Fruit fly (Drosophila melanogaster) whole organism, embryonic: ENCODE measurements around the gene CG7611.
A peak's percentile ranks its signal among the peaks of the same experiment; 100 is the strongest.

Source experiments
- ATbp ChIP-seq: fragments of 200-800 bp; sonication (Bioruptor generic); optimal IDR thresholded peaks from 2 replicates; lab custom pipeline; 2017; ENCODE audit warnings: missing biosample characterization, mild to moderate bottlenecking, missing genetic modification characterization, missing genetic modification reagents
- Aef1 ChIP-seq: fragments of 200-800 bp; sonication (Bioruptor generic); IDR thresholded peaks from 3 replicates; pipeline ENCODE4 v1.3.6; 2022; ENCODE audit warnings: missing biosample characterization, missing genetic modification characterization
- CG12155 ChIP-seq: fragments of 200-800 bp; sonication (Bioruptor generic); optimal IDR thresholded peaks from 3 replicates; lab custom pipeline; 2016; ENCODE audit warnings: missing biosample characterization, missing genetic modification characterization
- CG13424 ChIP-seq: fragments of 200-800 bp; sonication (Bioruptor generic); optimal IDR thresholded peaks from 2 replicates; lab custom pipeline; 2019; ENCODE audit warnings: missing biosample characterization, mild to moderate bottlenecking, missing genetic modification characterization, moderate library complexity
- CG14050 ChIP-seq: fragments of 200-800 bp; sonication (Bioruptor generic); IDR thresholded peaks from 3 replicates; pipeline ENCODE4 v1.3.6; 2022; ENCODE audit warnings: missing biosample characterization, missing genetic modification characterization
- CG15514 ChIP-seq: fragments of 200-800 bp; sonication (Bioruptor generic); optimal IDR thresholded peaks from 3 replicates; lab custom pipeline; 2017; ENCODE audit warnings: missing biosample characterization, missing genetic modification characterization, mild to moderate bottlenecking, moderate library complexity, missing genetic modification reagents
- CG15601 ChIP-seq: fragments of 200-800 bp; sonication (Bioruptor generic); optimal IDR thresholded peaks from 3 replicates; lab custom pipeline; 2019; ENCODE audit warnings: missing biosample characterization, mild to moderate bottlenecking, missing genetic modification characterization, moderate library complexity
- CG1603 ChIP-seq: fragments of 200-800 bp; sonication (Bioruptor generic); optimal IDR thresholded peaks from 2 replicates; lab custom pipeline; 2019; ENCODE audit warnings: missing biosample characterization, mild to moderate bottlenecking, missing genetic modification characterization, moderate library complexity
- CG17361 ChIP-seq: fragments of 200-800 bp; sonication (Bioruptor generic); IDR thresholded peaks from 3 replicates; pipeline ENCODE4 v1.3.6; 2022; ENCODE audit warnings: missing biosample characterization, missing genetic modification characterization
- CG18262 ChIP-seq: fragments of 200-800 bp; optimal IDR thresholded peaks from 3 replicates; lab custom pipeline; 2019; ENCODE audit warnings: missing biosample characterization, mild to moderate bottlenecking, missing genetic modification characterization, moderate library complexity
- CG2129 ChIP-seq: fragments of 200-800 bp; sonication (Bioruptor generic); IDR thresholded peaks from 2 replicates; pipeline ENCODE4 v1.3.6; 2022; ENCODE audit warnings: missing biosample characterization, missing genetic modification characterization; ENCODE audit not compliant: partially characterized antibody
- CG2199 ChIP-seq: fragments of 200-800 bp; sonication (Bioruptor generic); IDR thresholded peaks from 3 replicates; pipeline ENCODE4 v1.3.6; 2022; ENCODE audit warnings: missing biosample characterization, missing genetic modification characterization
- CG2875 ChIP-seq: fragments of 200-800 bp; sonication (Bioruptor generic); optimal IDR thresholded peaks from 2 replicates; lab custom pipeline; 2017; ENCODE audit warnings: missing biosample characterization, mild to moderate bottlenecking, missing genetic modification characterization, missing genetic modification reagents
- CG2889 ChIP-seq: fragments of 200-800 bp; sonication (Bioruptor generic); IDR thresholded peaks from 3 replicates; pipeline ENCODE4 v1.3.6; 2022; ENCODE audit warnings: missing biosample characterization, missing genetic modification characterization
- CG33213 ChIP-seq: fragments of 200-800 bp; sonication (Bioruptor generic); optimal IDR thresholded peaks from 3 replicates; lab custom pipeline; 2016; ENCODE audit warnings: missing biosample characterization, missing genetic modification characterization
- CG34224 ChIP-seq: fragments of 200-800 bp; sonication (Bioruptor generic); IDR thresholded peaks from 3 replicates; pipeline ENCODE4 v1.3.6; 2022; ENCODE audit warnings: missing biosample characterization, missing genetic modification characterization; ENCODE audit not compliant: partially characterized antibody
- CG3726 ChIP-seq: fragments of 200-800 bp; sonication (Bioruptor generic); IDR thresholded peaks from 3 replicates; pipeline ENCODE4, ENCODE4 v1.3.6; 2022; ENCODE audit warnings: missing biosample characterization, missing genetic modification characterization
- CG3847 ChIP-seq: fragments of 200-800 bp; sonication (Bioruptor generic); IDR thresholded peaks from 2 replicates; pipeline ENCODE4 v1.3.6; 2022; ENCODE audit warnings: missing biosample characterization, missing genetic modification characterization
- CG4404 ChIP-seq: fragments of 200-800 bp; sonication (Bioruptor generic); IDR thresholded peaks from 2 replicates; pipeline ENCODE4 v1.3.6; 2022; ENCODE audit warnings: missing biosample characterization, missing genetic modification characterization
- CG6854 ChIP-seq: fragments of 200-800 bp; sonication (Bioruptor generic); optimal IDR thresholded peaks from 3 replicates; lab custom pipeline; 2017; ENCODE audit warnings: missing biosample characterization, mild to moderate bottlenecking, missing genetic modification characterization
- CG7928 ChIP-seq: fragments of 200-800 bp; sonication (Bioruptor generic); optimal IDR thresholded peaks from 2 replicates; lab custom pipeline; 2017; ENCODE audit warnings: missing biosample characterization, mild to moderate bottlenecking, missing genetic modification characterization
- CG8359 ChIP-seq: fragments of 200-800 bp; sonication (Bioruptor generic); optimal IDR thresholded peaks from 2 replicates; lab custom pipeline; 2017; ENCODE audit warnings: missing biosample characterization, mild to moderate bottlenecking, missing genetic modification characterization, borderline replicate concordance
- CG9215 ChIP-seq: fragments of 200-800 bp; sonication (Bioruptor generic); IDR thresholded peaks from 2 replicates; pipeline ENCODE4 v1.3.6; 2022; ENCODE audit warnings: missing biosample characterization, missing genetic modification characterization
- D ChIP-seq, 2 experiments: fragments of 200-800 bp in 1 of 2; fragments of >200 bp in 1 of 2; sonication (Bioruptor generic) in 1 of 2; optimal IDR thresholded peaks; 2 replicates in 1 of 2; 3 replicates in 1 of 2; lab custom pipeline; 2017; ENCODE audit warnings: mild to moderate bottlenecking in 1 of 2, missing biosample characterization in 1 of 2, missing genetic modification characterization in 1 of 2, missing genetic modification reagents in 1 of 2
- Nf-YA ChIP-seq: fragments of 200-800 bp; sonication (Bioruptor generic); IDR thresholded peaks from 2 replicates; pipeline ENCODE4 v1.3.6; 2022; ENCODE audit warnings: missing biosample characterization, missing genetic modification characterization
- Optix ChIP-seq: fragments of 200-800 bp; sonication (Bioruptor generic); IDR thresholded peaks from 3 replicates; pipeline ENCODE4 v1.3.6; 2022; ENCODE audit warnings: missing biosample characterization, missing genetic modification characterization
- amos ChIP-seq: fragments of 200-800 bp; sonication (Bioruptor generic); IDR thresholded peaks from 2 replicates; pipeline ENCODE4 v1.3.6; 2022; ENCODE audit warnings: missing biosample characterization, missing genetic modification characterization; ENCODE audit not compliant: partially characterized antibody
- ara ChIP-seq: fragments of 200-800 bp; sonication (Bioruptor generic); IDR thresholded peaks from 2 replicates; pipeline ENCODE4 v1.3.6; 2022; ENCODE audit warnings: missing biosample characterization, missing genetic modification characterization
- chif ChIP-seq, 2 experiments: fragments of 200-800 bp; sonication (Bioruptor generic); optimal IDR thresholded peaks; 3 replicates each; lab custom pipeline; 2016; ENCODE audit warnings: missing biosample characterization in 2 of 2, missing genetic modification characterization in 2 of 2
- chm ChIP-seq: fragments of 200-800 bp; sonication (Bioruptor generic); IDR thresholded peaks from 2 replicates; pipeline ENCODE4 v1.3.6; 2022; ENCODE audit warnings: missing biosample characterization, missing genetic modification characterization
- da ChIP-seq: fragments of 200-800 bp; sonication (Bioruptor generic); optimal IDR thresholded peaks from 2 replicates; lab custom pipeline; 2016; ENCODE audit warnings: missing biosample characterization, missing genetic modification characterization
- dati ChIP-seq: fragments of 200-800 bp; sonication (Bioruptor generic); IDR thresholded peaks from 2 replicates; pipeline ENCODE4 v1.3.6; 2022; ENCODE audit warnings: missing biosample characterization, missing genetic modification characterization
- eyg ChIP-seq: fragments of 200-800 bp; sonication (Bioruptor generic); optimal IDR thresholded peaks from 3 replicates; lab custom pipeline; 2016; ENCODE audit warnings: missing biosample characterization, missing genetic modification characterization
- her ChIP-seq: fragments of 200-800 bp; sonication (Bioruptor generic); optimal IDR thresholded peaks from 2 replicates; lab custom pipeline; 2016; ENCODE audit warnings: missing biosample characterization, missing genetic modification characterization
- lola ChIP-seq, 3 experiments: fragments of >200 bp in 2 of 3; fragments of 200-800 bp in 1 of 3; sonication (Bioruptor generic) in 1 of 3; optimal IDR thresholded peaks; 2 replicates each; lab custom pipeline; 2017 to 2019; ENCODE audit warnings: missing biosample characterization in 3 of 3, missing genetic modification characterization in 3 of 3, mild to moderate bottlenecking in 1 of 3, moderate library complexity in 1 of 3
- lov ChIP-seq, 2 experiments: fragments of 200-800 bp in 1 of 2; fragments of >200 bp in 1 of 2; sonication (Bioruptor generic) in 1 of 2; IDR thresholded peaks in 1 of 2; optimal IDR thresholded peaks in 1 of 2; 2 replicates in 1 of 2; 3 replicates in 1 of 2; pipeline versions ENCODE4 v1.3.6 to Lab custom; 2017 to 2022; ENCODE audit warnings: missing biosample characterization in 1 of 2, missing genetic modification characterization in 1 of 2
- nmo ChIP-seq: fragments of 200-800 bp; sonication (Bioruptor generic); optimal IDR thresholded peaks from 2 replicates; lab custom pipeline; 2018; ENCODE audit warnings: missing biosample characterization, mild to moderate bottlenecking, missing genetic modification characterization, moderate library complexity
- pan ChIP-seq, 4 experiments: fragments of >200 bp in 3 of 4; fragments of 200-800 bp in 1 of 4; sonication (Bioruptor generic) in 1 of 4; optimal IDR thresholded peaks in 3 of 4; IDR thresholded peaks in 1 of 4; 2 replicates each; pipeline versions ENCODE4 v1.3.6 to Lab custom; 2017 to 2022; ENCODE audit warnings: missing biosample characterization in 2 of 4, missing genetic modification characterization in 2 of 4, mixed read lengths in 1 of 4
- phol ChIP-seq: fragments of 200-800 bp; sonication (Bioruptor generic); optimal IDR thresholded peaks from 3 replicates; lab custom pipeline; 2018; ENCODE audit warnings: missing biosample characterization, mild to moderate bottlenecking, missing genetic modification characterization, moderate library complexity
- stwl ChIP-seq: fragments of 200-800 bp; sonication (Bioruptor generic); optimal IDR thresholded peaks from 3 replicates; lab custom pipeline; 2018; ENCODE audit warnings: missing biosample characterization, mild to moderate bottlenecking, missing genetic modification characterization, moderate library complexity
- tio ChIP-seq: fragments of 200-800 bp; sonication (Bioruptor generic); optimal IDR thresholded peaks from 2 replicates; lab custom pipeline; 2017; ENCODE audit warnings: missing biosample characterization, missing genetic modification characterization, inconsistent platforms
- wdn ChIP-seq: fragments of 200-800 bp; sonication (Bioruptor generic); IDR thresholded peaks from 2 replicates; pipeline ENCODE4 v1.3.6; 2022; ENCODE audit warnings: missing biosample characterization, missing genetic modification characterization
- z ChIP-seq: fragments of 200-800 bp; sonication (Bioruptor generic); IDR thresholded peaks from 3 replicates; pipeline ENCODE4 v1.3.6; 2022; ENCODE audit warnings: missing biosample characterization, missing genetic modification characterization
- zf30C ChIP-seq: fragments of 200-800 bp; sonication (Bioruptor generic); optimal IDR thresholded peaks from 3 replicates; lab custom pipeline; 2018; ENCODE audit warnings: missing biosample characterization, mild to moderate bottlenecking, missing genetic modification characterization

CG7611 gene

DNA sequence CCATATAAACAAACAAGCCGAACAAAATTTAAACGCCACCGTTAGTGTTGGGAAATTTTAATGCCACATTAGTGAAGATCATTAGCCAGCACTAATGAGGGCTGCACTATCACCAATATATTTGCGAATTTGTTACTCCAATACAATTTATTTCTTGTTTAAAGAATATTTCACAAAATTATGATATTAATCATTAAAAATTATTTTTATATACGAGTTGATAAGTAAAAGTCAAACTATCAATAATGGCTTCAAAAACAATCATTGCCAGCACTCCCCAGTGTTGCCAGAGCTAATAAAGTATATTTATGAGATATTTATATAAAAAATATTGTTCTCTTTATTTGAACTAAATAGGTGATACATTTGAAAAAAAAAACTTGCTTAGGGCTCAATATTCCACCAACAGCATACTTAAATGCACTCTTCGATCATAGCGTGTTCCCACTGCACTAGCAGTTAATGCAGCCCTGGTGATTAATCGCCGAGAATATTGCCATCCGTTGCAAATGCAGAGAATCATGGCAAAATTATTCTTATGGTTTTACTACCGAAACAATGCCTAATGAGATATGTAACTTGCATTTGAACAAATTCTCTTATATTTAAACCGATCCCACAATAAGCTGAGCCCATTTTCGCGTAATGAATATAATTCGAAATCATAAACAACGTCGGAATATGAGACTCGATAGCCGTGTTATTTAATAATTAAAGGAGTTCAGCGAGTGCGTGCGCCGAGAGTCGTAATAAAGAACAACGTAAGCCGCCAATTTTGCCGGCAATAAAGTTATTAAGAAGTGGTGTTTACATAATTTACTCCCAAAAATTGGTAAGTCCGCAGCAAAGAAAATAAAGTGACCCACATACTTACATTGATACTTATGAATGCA lies 6.9 kb upstream of the CG7611 start, which contains the start of the genes SAK and Cdk12 (continued):
- TF ChIP-seq CG6854 (GFP tag; lab: Kevin White, UChicago): peak; percentile 55
- TF ChIP-seq nmo (GFP tag; lab: Kevin White, UChicago): peak; percentile 90
- TF ChIP-seq amos (GFP tag; lab: Robert Waterston, UW): peak; percentile 52
- TF ChIP-seq CG17361 (GFP tag; lab: Robert Waterston, UW): peak; percentile 95
- TF ChIP-seq CG14050 (GFP tag; lab: Robert Waterston, UW): peak; percentile 54

DNA sequence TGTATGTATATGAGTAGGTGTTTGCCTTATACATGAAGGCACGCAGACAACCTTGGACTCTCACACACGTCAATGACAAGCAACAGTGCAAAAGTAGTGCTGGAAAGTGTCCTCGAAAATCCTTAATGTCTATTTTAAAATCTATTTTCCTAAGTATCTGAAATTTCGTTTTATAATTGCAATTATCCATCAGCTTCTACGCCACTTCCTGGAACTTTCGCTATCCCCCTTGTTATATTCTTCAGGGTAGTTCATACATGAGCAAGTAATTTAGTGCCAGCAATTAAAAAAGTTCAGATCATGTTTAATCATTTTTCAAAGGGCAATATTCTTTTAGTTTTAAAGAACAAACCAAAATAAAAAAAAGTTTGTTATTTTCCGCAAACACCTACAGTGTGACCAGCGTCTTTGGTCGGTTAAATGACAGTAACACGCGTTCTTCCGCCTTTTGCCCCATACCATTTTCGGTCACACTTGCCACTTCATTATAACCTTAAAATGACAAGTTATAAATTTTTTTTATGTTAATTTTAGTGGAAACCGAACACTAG lies 6.2 kb upstream of the CG7611 start:
- TF ChIP-seq Aef1 (GFP tag; lab: Robert Waterston, UW): no peak
- TF ChIP-seq CG9215 (GFP tag; lab: Robert Waterston, UW): no peak
- TF ChIP-seq CG15601 (tag; lab: Kevin White, UChicago): no peak
- TF ChIP-seq CG2199 (GFP tag; lab: Robert Waterston, UW): no peak
- TF ChIP-seq CG12155: no peak
- TF ChIP-seq CG2129 (GFP tag; lab: Robert Waterston, UW): no peak
- no peak for TF ChIP-seq chif (GFP tag; optimal IDR thresholded peaks at IDR 0.05; lab: Kevin White, UChicago)
- no peak for TF ChIP-seq da (GFP tag; lab: Kevin White, UChicago)
- TF ChIP-seq eyg: no peak
- no peak for TF ChIP-seq tio (GFP tag; lab: Kevin White, UChicago)
- peak; percentile 14 for TF ChIP-seq CG1603 (tag; lab: Kevin White, UChicago)
- TF ChIP-seq CG4404 (GFP tag; lab: Robert Waterston, UW): no peak
- TF ChIP-seq dati: no peak
- TF ChIP-seq CG13424 (tag; lab: Kevin White, UChicago): no peak
- TF ChIP-seq CG34224 (GFP tag; lab: Robert Waterston, UW): peak; percentile 10; the same call in 1 of the 3 replicates
- TF ChIP-seq CG18262 (tag; lab: Kevin White, UChicago): peak; percentile 10
- no peak for TF ChIP-seq wdn
- no peak for TF ChIP-seq CG2875 (GFP tag; lab: Kevin White, UChicago)
- peak; percentile 31 for TF ChIP-seq CG15514 (GFP tag; lab: Kevin White, UChicago)
- TF ChIP-seq phol (tag; lab: Kevin White, UChicago): peak; percentile 36
- TF ChIP-seq her (GFP tag; lab: Kevin White, UChicago): no peak
- no peak for TF ChIP-seq ara (GFP tag; lab: Robert Waterston, UW)
- TF ChIP-seq CG3847: peak; percentile 37; the same call in 1 of the 2 replicates
- TF ChIP-seq lov (optimal IDR thresholded peaks at IDR 0.05; lab: Kevin White, UChicago): no peak
- no peak for TF ChIP-seq lov (GFP tag; IDR thresholded peaks at IDR 0.05; lab: Robert Waterston, UW)
- no peak for TF ChIP-seq CG8359
- no peak for TF ChIP-seq CG7928
- no peak for TF ChIP-seq CG2889 (GFP tag; lab: Robert Waterston, UW)
- no peak for TF ChIP-seq zf30C (GFP tag; lab: Kevin White, UChicago)
- no peak for TF ChIP-seq z (GFP tag; lab: Robert Waterston, UW)
- TF ChIP-seq D (optimal IDR thresholded peaks at IDR 0.05; lab: Kevin White, UChicago): no peak
- TF ChIP-seq D (GFP tag; optimal IDR thresholded peaks at IDR 0.05; lab: Kevin White, UChicago): peak; percentile 19
- TF ChIP-seq CG33213 (GFP tag; lab: Kevin White, UChicago): peak; percentile 62
- no peak for TF ChIP-seq Nf-YA (GFP tag; lab: Robert Waterston, UW)
- TF ChIP-seq chm: no peak
- no peak for TF ChIP-seq pan (optimal IDR thresholded peaks at IDR 0.05; lab: Kevin White, UChicago)
- TF ChIP-seq pan (GFP tag; optimal IDR thresholded peaks at IDR 0.05 in 1 of 2, IDR thresholded peaks at IDR 0.05 in 1 of 2): no peak
- no peak for TF ChIP-seq Optix
- TF ChIP-seq ATbp (GFP tag; lab: Kevin White, UChicago): no peak
- peak; percentile 72 for TF ChIP-seq stwl (tag; lab: Kevin White, UChicago)
- TF ChIP-seq CG3726 (GFP tag; lab: Robert Waterston, UW): no peak
- TF ChIP-seq lola (GFP tag; optimal IDR thresholded peaks at IDR 0.05; lab: Kevin White, UChicago): peak in 1 of 3 experiments; percentile 8
